Worm (Caenorhabditis elegans): ENCODE results near the gene C54F6.6.

The C54F6.6 gene

ce11 chrV:7545187-7545586, 21.7 kb downstream of the C54F6.6 start, which contains the start of the genes C54F6.19 and nhx-3:
TSS of gene C54F6.19 (plus strand) at chrV:7545487.
TSS of gene nhx-3 (minus strand) at chrV:7545523.
- TF ChIP-seq jun-1 (tag; optimal IDR thresholded peaks at IDR 0.05) (no peak), nhr-11 (tag; optimal IDR thresholded peaks at IDR 0.05) (no peak), daf-12 (tag; optimal IDR thresholded peaks at IDR 0.05) (no peak), nhr-25 (tag; optimal IDR thresholded peaks at IDR 0.05) (no peak), eor-1 (tag; optimal IDR thresholded peaks at IDR 0.05) (no peak), unc-62 (GFP tag; optimal IDR thresholded peaks at IDR 0.05) (no peak), fos-1 (tag; optimal IDR thresholded peaks at IDR 0.05) (no peak), nhr-23 (tag; optimal IDR thresholded peaks at IDR 0.05) (no peak), nhr-28 (tag; optimal IDR thresholded peaks at IDR 0.05) (no peak), lin-39 (tag; optimal IDR thresholded peaks at IDR 0.05) (no peak), ZK546.5 (tag; optimal IDR thresholded peaks at IDR 0.05) (no peak), nhr-237 (tag; optimal IDR thresholded peaks at IDR 0.05) (no peak), elt-1 (tag; optimal IDR thresholded peaks at IDR 0.05) (no peak), mml-1 (tag; optimal IDR thresholded peaks at IDR 0.05) (no peak), hmg-11 (tag; optimal IDR thresholded peaks at IDR 0.05) (no peak), ztf-4 (tag; optimal IDR thresholded peaks at IDR 0.05) (no peak), nhr-77 (tag; optimal IDR thresholded peaks at IDR 0.05) (no peak), R02D3.7 (tag; optimal IDR thresholded peaks at IDR 0.05) (no peak)

- TF ChIP-seq fos-1 (tag; optimal IDR thresholded peaks at IDR 0.05), result no peak
- TF ChIP-seq fkh-10 (GFP tag; optimal IDR thresholded peaks at IDR 0.05), result no peak
- TF ChIP-seq R02D3.7 (tag; optimal IDR thresholded peaks at IDR 0.05), result no peak
- no peak for TF ChIP-seq unc-62 (GFP tag; optimal IDR thresholded peaks at IDR 0.05)
- no peak for TF ChIP-seq unc-39 (tag; optimal IDR thresholded peaks at IDR 0.05)
- TF ChIP-seq aly-2 (tag; optimal IDR thresholded peaks at IDR 0.05), result no peak
- no peak for TF ChIP-seq nhr-12 (tag; optimal IDR thresholded peaks at IDR 0.05)
- TF ChIP-seq ceh-16 (tag; optimal IDR thresholded peaks at IDR 0.05), result no peak
- no peak for TF ChIP-seq pqm-1 (tag; optimal IDR thresholded peaks at IDR 0.05)
- TF ChIP-seq elt-3 (tag; optimal IDR thresholded peaks at IDR 0.05), result no peak
- no peak for TF ChIP-seq egl-27 (tag; optimal IDR thresholded peaks at IDR 0.05)
- no peak for TF ChIP-seq nhr-11 (tag; optimal IDR thresholded peaks at IDR 0.05)
- TF ChIP-seq fkh-2 (tag; optimal IDR thresholded peaks at IDR 0.05), result no peak
- TF ChIP-seq elt-2 (tag; optimal IDR thresholded peaks at IDR 0.05), result no peak
- TF ChIP-seq tbx-2 (tag; optimal IDR thresholded peaks at IDR 0.05), result no peak
- TF ChIP-seq sea-2 (GFP tag; optimal IDR thresholded peaks at IDR 0.05), result no peak
- TF ChIP-seq hmg-11 (tag; optimal IDR thresholded peaks at IDR 0.05), result no peak
Observed at ce11 chrV:7547479-7547878, 24.0 kb downstream of the C54F6.6 start, which contains the start of gene ftn-1. TSS of gene ftn-1 (minus strand) at chrV:7547579.

ce11 chrV:7548017-7548416, 24.5 kb downstream of the C54F6.6 start:
- TF ChIP-seq elt-2 (tag; optimal IDR thresholded peaks at IDR 0.05) (peak; percentile 77), unc-62 (GFP tag; optimal IDR thresholded peaks at IDR 0.05) (no peak), pqm-1 (tag; optimal IDR thresholded peaks at IDR 0.05) (peak; percentile 76), pha-4 (tag; optimal IDR thresholded peaks at IDR 0.05) (peak; percentile 24)

- peak; percentile 2 for TF ChIP-seq nhr-25 (tag; optimal IDR thresholded peaks at IDR 0.05)
Observed at ce11 chrV:7548499-7548898, 25.0 kb downstream of the C54F6.6 start.

- no peak for TF ChIP-seq mml-1 (tag; optimal IDR thresholded peaks at IDR 0.05)
- no peak for TF ChIP-seq mdl-1 (tag; optimal IDR thresholded peaks at IDR 0.05)
- TF ChIP-seq elt-1 (tag; optimal IDR thresholded peaks at IDR 0.05), result no peak
- no peak for TF ChIP-seq ceh-9 (tag; optimal IDR thresholded peaks at IDR 0.05)
- no peak for TF ChIP-seq unc-62 (GFP tag; optimal IDR thresholded peaks at IDR 0.05)
- no peak for TF ChIP-seq elt-3 (tag; optimal IDR thresholded peaks at IDR 0.05)
- no peak for TF ChIP-seq nhr-25 (tag; optimal IDR thresholded peaks at IDR 0.05)
- TF ChIP-seq nhr-76 (tag; optimal IDR thresholded peaks at IDR 0.05), result no peak
- TF ChIP-seq fos-1 (tag; optimal IDR thresholded peaks at IDR 0.05), result no peak
- no peak for TF ChIP-seq nfya-1 (tag; optimal IDR thresholded peaks at IDR 0.05; ENCODE audit: insufficient read depth)
- TF ChIP-seq lin-39 (tag; optimal IDR thresholded peaks at IDR 0.05), result no peak
- no peak for TF ChIP-seq lsy-12 (tag; optimal IDR thresholded peaks at IDR 0.05)
Observed at ce11 chrV:7551821-7552220, 28.3 kb downstream of the C54F6.6 start, which contains the start of gene F19F10.3. TSS of gene F19F10.3 (plus strand) at chrV:7552121.

Measured in whole organism, L3 larva.